Fruit fly (Drosophila melanogaster): Measurements from ENCODE around the gene CG2694.

CG2694 gene

DNA sequence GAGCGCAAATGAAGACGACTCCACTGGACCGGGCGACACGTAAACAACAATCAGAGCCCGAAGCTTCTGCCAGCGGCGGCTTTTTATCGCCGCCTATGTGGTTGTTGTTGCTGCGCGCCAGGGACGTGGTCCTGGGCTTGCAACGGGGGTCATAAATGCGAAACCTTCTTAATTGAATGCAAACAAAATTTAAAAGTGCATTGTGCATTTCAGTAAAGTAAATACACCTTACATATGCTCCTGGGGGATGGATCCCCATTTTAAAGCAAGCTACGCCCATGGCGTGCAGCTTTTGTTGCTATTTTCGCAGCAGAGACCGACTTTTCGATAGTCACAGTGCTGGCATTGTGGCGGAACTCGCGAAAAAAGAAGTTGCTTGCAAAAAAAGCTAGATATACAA lies 10.2 kb upstream of the CG2694 start, which contains the start of gene Ugalt (continued):
- TF ChIP-seq Antp (GFP tag; optimal IDR thresholded peaks at IDR 0.05) (peak; percentile 100), CG17912 (GFP tag; optimal IDR thresholded peaks at IDR 0.05) (peak; percentile 99), NFAT (GFP tag; IDR thresholded peaks at IDR 0.05) (peak; percentile 100), Bteb2 (GFP tag; optimal IDR thresholded peaks at IDR 0.05) (peak; percentile 100), CG14710 (tag; optimal IDR thresholded peaks at IDR 0.05) (peak; percentile 99), toy (GFP tag; IDR thresholded peaks at IDR 0.05) (peak; percentile 100), CG2889 (GFP tag; IDR thresholded peaks at IDR 0.05) (peak; percentile 100), CG15011 (GFP tag; optimal IDR thresholded peaks at IDR 0.05) (peak; percentile 100), HLH3B (GFP tag; IDR thresholded peaks at IDR 0.05) (peak; percentile 100), Sox102F (GFP tag; optimal IDR thresholded peaks at IDR 0.05) (peak; percentile 100), CTCF (GFP tag; optimal IDR thresholded peaks at IDR 0.05) (peak; percentile 86), CG30020 (tag; optimal IDR thresholded peaks at IDR 0.05) (peak; percentile 94), CG4404 (GFP tag; IDR thresholded peaks at IDR 0.05) (peak; percentile 100), CG11085 (GFP tag; IDR thresholded peaks at IDR 0.05) (peak; percentile 100), E2f2 (GFP tag; IDR thresholded peaks at IDR 0.05) (peak; percentile 98), fd3F (GFP tag; optimal IDR thresholded peaks at IDR 0.05) (peak; percentile 100), CG13894 (tag; optimal IDR thresholded peaks at IDR 0.05) (peak; percentile 100), tup (GFP tag; optimal IDR thresholded peaks at IDR 0.05) (peak; percentile 100), h (optimal IDR thresholded peaks at IDR 0.05) (no peak), kni (GFP tag; optimal IDR thresholded peaks at IDR 0.05) (peak; percentile 100), CG6791 (GFP tag; IDR thresholded peaks at IDR 0.05; ENCODE audit: partially characterized antibody) (peak; percentile 35; the same call in 1 of the 3 replicates), bab2 (GFP tag; optimal IDR thresholded peaks at IDR 0.05) (peak; percentile 100), mld (GFP tag; IDR thresholded peaks at IDR 0.05; ENCODE audit: partially characterized antibody) (no peak), gem (tag; optimal IDR thresholded peaks at IDR 0.05) (peak; percentile 100), CG2199 (GFP tag; IDR thresholded peaks at IDR 0.05) (peak; percentile 100), CG1233 (GFP tag; optimal IDR thresholded peaks at IDR 0.05) (peak; percentile 100), CG7357 (GFP tag; IDR thresholded peaks at IDR 0.05) (peak; percentile 100), CG14014 (GFP tag; IDR thresholded peaks at IDR 0.05) (peak; percentile 100), maf-S (GFP tag; optimal IDR thresholded peaks at IDR 0.05) (peak; percentile 100), Pdp1 (GFP tag; optimal IDR thresholded peaks at IDR 0.05) (peak; percentile 100), Nf-YC (tag; optimal IDR thresholded peaks at IDR 0.05) (peak; percentile 96), CG15696 (tag; optimal IDR thresholded peaks at IDR 0.05) (peak; percentile 100), CG2202 (tag; optimal IDR thresholded peaks at IDR 0.05) (peak; percentile 100), sug (tag; optimal IDR thresholded peaks at IDR 0.05) (peak; percentile 99), hb (GFP tag; IDR thresholded peaks at IDR 0.05; ENCODE audit: partially characterized antibody) (no peak), CG5953 (GFP tag; IDR thresholded peaks at IDR 0.05) (peak; percentile 100), MESR4 (GFP tag; optimal IDR thresholded peaks at IDR 0.05) (peak; percentile 100), CG17328 (GFP tag; IDR thresholded peaks at IDR 0.05) (peak; percentile 100), knrl (GFP tag; IDR thresholded peaks at IDR 0.05; ENCODE audit: partially characterized antibody) (0 out of 3 replicates have a peak, but pooled peaks have one; percentile 34), CG32532 (GFP tag; IDR thresholded peaks at IDR 0.05) (peak; percentile 100), bowl (GFP tag; IDR thresholded peaks at IDR 0.05) (peak; percentile 100), Vsx1 (GFP tag; optimal IDR thresholded peaks at IDR 0.05) (peak; percentile 99), fd64A (GFP tag; optimal IDR thresholded peaks at IDR 0.05) (peak; percentile 100), CG7372 (GFP tag; IDR thresholded peaks at IDR 0.05) (peak; percentile 100), dpn (GFP tag; optimal IDR thresholded peaks at IDR 0.05) (peak; percentile 100), ken (GFP tag; IDR thresholded peaks at IDR 0.05) (peak; percentile 100), emc (GFP tag; optimal IDR thresholded peaks at IDR 0.05) (peak; percentile 100), chif (GFP tag; optimal IDR thresholded peaks at IDR 0.05) (peak; percentile 100), CG4282 (GFP tag; optimal IDR thresholded peaks at IDR 0.05) (peak; percentile 100), ato (GFP tag; IDR thresholded peaks at IDR 0.05; ENCODE audit: partially characterized antibody) (no peak), cwo (GFP tag; optimal IDR thresholded peaks at IDR 0.05) (peak; percentile 100)
